Fruit fly (Drosophila melanogaster) whole organism, embryonic: ENCODE data around the gene GC.
A peak's percentile ranks its signal among the peaks of the same experiment; 100 is the strongest.

Experiments used
- Bdp1 ChIP-seq: fragments of 200-800 bp; sonication (Bioruptor generic); optimal IDR thresholded peaks from 3 replicates; lab custom pipeline; 2016; ENCODE audit warnings: missing biosample characterization, missing genetic modification characterization
- CG10959 ChIP-seq: fragments of 200-800 bp; sonication (Bioruptor generic); IDR thresholded peaks from 2 replicates; pipeline ENCODE4 v1.3.6; 2022; ENCODE audit warnings: missing biosample characterization, missing genetic modification characterization
- CG12071 ChIP-seq: fragments of 200-800 bp; sonication (Bioruptor generic); optimal IDR thresholded peaks from 3 replicates; lab custom pipeline; 2018; ENCODE audit warnings: missing biosample characterization, mild to moderate bottlenecking, missing genetic modification characterization
- CG12391 ChIP-seq: fragments of 200-800 bp; sonication (Bioruptor generic); optimal IDR thresholded peaks from 3 replicates; lab custom pipeline; 2018; ENCODE audit warnings: missing biosample characterization, mild to moderate bottlenecking, missing genetic modification characterization, moderate library complexity
- CG12942 ChIP-seq: fragments of 200-800 bp; sonication (Bioruptor generic); optimal IDR thresholded peaks from 3 replicates; lab custom pipeline; 2016; ENCODE audit warnings: missing biosample characterization, missing genetic modification characterization
- CG13424 ChIP-seq: fragments of 200-800 bp; sonication (Bioruptor generic); optimal IDR thresholded peaks from 2 replicates; lab custom pipeline; 2019; ENCODE audit warnings: missing biosample characterization, mild to moderate bottlenecking, missing genetic modification characterization, moderate library complexity
- CG13624 ChIP-seq: fragments of 200-800 bp; sonication (Bioruptor generic); optimal IDR thresholded peaks from 2 replicates; lab custom pipeline; 2016; ENCODE audit warnings: missing biosample characterization, missing genetic modification characterization
- CG16779 ChIP-seq: fragments of 200-800 bp; sonication (Bioruptor generic); IDR thresholded peaks from 2 replicates; pipeline ENCODE4 v1.3.6; 2022; ENCODE audit warnings: missing biosample characterization, missing genetic modification characterization
- CG17829 ChIP-seq: fragments of 200-800 bp; optimal IDR thresholded peaks from 2 replicates; lab custom pipeline; 2019; ENCODE audit warnings: missing biosample characterization, mild to moderate bottlenecking, missing genetic modification characterization, moderate library complexity
- CG2116 ChIP-seq: fragments of 200-800 bp; sonication (Bioruptor generic); optimal IDR thresholded peaks from 3 replicates; lab custom pipeline; 2018; ENCODE audit warnings: missing biosample characterization, mild to moderate bottlenecking, missing genetic modification characterization
- CG2120 ChIP-seq: fragments of 200-800 bp; sonication (Bioruptor generic); optimal IDR thresholded peaks from 3 replicates; lab custom pipeline; 2016; ENCODE audit warnings: missing biosample characterization, missing genetic modification characterization
- CG3838 ChIP-seq: fragments of 200-800 bp; sonication (Bioruptor generic); optimal IDR thresholded peaks from 3 replicates; lab custom pipeline; 2016; ENCODE audit warnings: missing biosample characterization, missing genetic modification characterization
- CG4854 ChIP-seq: fragments of 200-800 bp; sonication (Bioruptor generic); optimal IDR thresholded peaks from 2 replicates; lab custom pipeline; 2016; ENCODE audit warnings: missing biosample characterization, missing genetic modification characterization, inconsistent platforms
- CG6272 ChIP-seq: fragments of 200-800 bp; sonication (Bioruptor generic); IDR thresholded peaks from 2 replicates; pipeline ENCODE4 v1.3.6; 2022; ENCODE audit warnings: missing biosample characterization, missing genetic modification characterization
- CG6813 ChIP-seq: fragments of 200-800 bp; sonication (Bioruptor generic); optimal IDR thresholded peaks from 2 replicates; lab custom pipeline; 2017; ENCODE audit warnings: missing biosample characterization, missing genetic modification characterization, mild to moderate bottlenecking, moderate library complexity, missing genetic modification reagents
- CG7556 ChIP-seq: fragments of 200-800 bp; sonication (Bioruptor generic); optimal IDR thresholded peaks from 2 replicates; lab custom pipeline; 2017; ENCODE audit warnings: missing biosample characterization, mild to moderate bottlenecking, missing genetic modification characterization
- CG7839 ChIP-seq: fragments of 200-800 bp; sonication (Bioruptor generic); optimal IDR thresholded peaks from 3 replicates; lab custom pipeline; 2018; ENCODE audit warnings: missing biosample characterization, mild to moderate bottlenecking, missing genetic modification characterization, moderate library complexity
- CG9797 ChIP-seq: fragments of 200-800 bp; sonication (Bioruptor generic); optimal IDR thresholded peaks from 3 replicates; lab custom pipeline; 2018; ENCODE audit warnings: missing biosample characterization, mild to moderate bottlenecking, missing genetic modification characterization
- CrebB ChIP-seq: fragments of 200-800 bp; sonication (Bioruptor generic); optimal IDR thresholded peaks from 3 replicates; lab custom pipeline; 2018; ENCODE audit warnings: missing biosample characterization, mild to moderate bottlenecking, missing genetic modification characterization
- Dref ChIP-seq: fragments of 200-800 bp; sonication (Bioruptor generic); IDR thresholded peaks from 2 replicates; pipeline ENCODE4 v1.3.6; 2022; ENCODE audit warnings: missing biosample characterization, missing genetic modification characterization
- Fer1 ChIP-seq: fragments of 200-800 bp; sonication (Bioruptor generic); optimal IDR thresholded peaks from 2 replicates; lab custom pipeline; 2017; ENCODE audit warnings: missing biosample characterization, mild to moderate bottlenecking, missing genetic modification characterization
- H15 ChIP-seq: fragments of 200-800 bp; sonication (Bioruptor generic); IDR thresholded peaks from 3 replicates; pipeline ENCODE4 v1.3.6; 2022; ENCODE audit warnings: missing biosample characterization, missing genetic modification characterization
- Hr51 ChIP-seq, 2 experiments: fragments of 200-800 bp; sonication (Bioruptor generic); optimal IDR thresholded peaks; 2 replicates in 1 of 2; 3 replicates in 1 of 2; lab custom pipeline; 2016 to 2018; ENCODE audit warnings: missing biosample characterization in 2 of 2, missing genetic modification characterization in 2 of 2, mild to moderate bottlenecking in 1 of 2, moderate library complexity in 1 of 2
- Jarid2 ChIP-seq: fragments of 200-800 bp; sonication (Bioruptor generic); optimal IDR thresholded peaks from 3 replicates; lab custom pipeline; 2017; ENCODE audit warnings: mild to moderate bottlenecking, missing biosample characterization, missing genetic modification reagents, missing genetic modification characterization
- Kr ChIP-seq: fragments of 200-800 bp; sonication (Bioruptor generic); optimal IDR thresholded peaks from 2 replicates; lab custom pipeline; 2017; ENCODE audit warnings: missing biosample characterization, mild to moderate bottlenecking, missing genetic modification characterization
- MBD-R2 ChIP-seq: fragments of 200-800 bp; sonication (Bioruptor generic); IDR thresholded peaks from 2 replicates; pipeline ENCODE4 v1.3.6; 2022; ENCODE audit warnings: missing biosample characterization, missing genetic modification characterization
- MTF-1 ChIP-seq: fragments of 200-800 bp; sonication (Bioruptor generic); optimal IDR thresholded peaks from 2 replicates; lab custom pipeline; 2018; ENCODE audit warnings: missing biosample characterization, mild to moderate bottlenecking, missing genetic modification characterization, borderline replicate concordance
- Mes4 ChIP-seq: fragments of 200-800 bp; sonication (Bioruptor generic); optimal IDR thresholded peaks from 2 replicates; lab custom pipeline; 2016; ENCODE audit warnings: missing biosample characterization, missing genetic modification characterization
- NC2β ChIP-seq: fragments of 200-800 bp; sonication (Bioruptor generic); optimal IDR thresholded peaks from 2 replicates; lab custom pipeline; 2016; ENCODE audit warnings: missing biosample characterization, missing genetic modification characterization
- Trl ChIP-seq, 3 experiments: fragments of >200 bp in 2 of 3; fragments of 200-800 bp in 1 of 3; sonication (Bioruptor generic) in 1 of 3; optimal IDR thresholded peaks; 2 replicates in 1 of 3; 3 replicates in 2 of 3; lab custom pipeline; 2016 to 2017; ENCODE audit warnings: missing biosample characterization in 1 of 3, missing genetic modification characterization in 1 of 3
- Vsx1 ChIP-seq: fragments of 200-800 bp; sonication (Bioruptor generic); optimal IDR thresholded peaks from 2 replicates; lab custom pipeline; 2017; ENCODE audit warnings: missing biosample characterization, mild to moderate bottlenecking, missing genetic modification characterization, missing genetic modification reagents
- YL-1 ChIP-seq: fragments of 200-800 bp; sonication (Bioruptor generic); optimal IDR thresholded peaks from 3 replicates; lab custom pipeline; 2017; ENCODE audit warnings: missing biosample characterization, mild to moderate bottlenecking, missing genetic modification characterization
- ac ChIP-seq: fragments of 200-800 bp; sonication (Bioruptor generic); optimal IDR thresholded peaks from 3 replicates; lab custom pipeline; 2017; ENCODE audit warnings: missing biosample characterization, mild to moderate bottlenecking, missing genetic modification characterization
- bowl ChIP-seq: fragments of 200-800 bp; sonication (Bioruptor generic); IDR thresholded peaks from 2 replicates; pipeline ENCODE4 v1.3.6; 2022; ENCODE audit warnings: missing biosample characterization, missing genetic modification characterization
- bsh ChIP-seq, 2 experiments: fragments of 200-800 bp; sonication (Bioruptor generic); optimal IDR thresholded peaks; 2 replicates each; lab custom pipeline; 2017 to 2018; ENCODE audit warnings: mild to moderate bottlenecking in 2 of 2, missing biosample characterization in 2 of 2, missing genetic modification characterization in 2 of 2, moderate library complexity in 1 of 2
- btn ChIP-seq: fragments of 200-800 bp; sonication (Bioruptor generic); optimal IDR thresholded peaks from 2 replicates; lab custom pipeline; 2016; ENCODE audit warnings: missing biosample characterization, missing genetic modification characterization
- ci ChIP-seq: fragments of 200-800 bp; sonication (Bioruptor generic); IDR thresholded peaks from 3 replicates; pipeline ENCODE4 v1.3.6; 2022; ENCODE audit warnings: missing biosample characterization, missing genetic modification characterization
- croc ChIP-seq: fragments of 200-800 bp; sonication (Bioruptor generic); conservative IDR thresholded peaks from 3 replicates; pipeline ENCODE4 v1.3.6; 2022; ENCODE audit warnings: missing biosample characterization, missing genetic modification characterization
- ewg ChIP-seq: fragments of 200-800 bp; sonication (Bioruptor generic); optimal IDR thresholded peaks from 3 replicates; lab custom pipeline; 2017; ENCODE audit warnings: mild to moderate bottlenecking, missing biosample characterization, missing genetic modification reagents, missing genetic modification characterization
- gem ChIP-seq: fragments of 200-800 bp; sonication (Bioruptor generic); optimal IDR thresholded peaks from 2 replicates; lab custom pipeline; 2019; ENCODE audit warnings: missing biosample characterization, mild to moderate bottlenecking, missing genetic modification characterization, moderate library complexity
- nmo ChIP-seq: fragments of 200-800 bp; sonication (Bioruptor generic); optimal IDR thresholded peaks from 2 replicates; lab custom pipeline; 2018; ENCODE audit warnings: missing biosample characterization, mild to moderate bottlenecking, missing genetic modification characterization, moderate library complexity
- otp ChIP-seq: fragments of 200-800 bp; sonication (Bioruptor generic); IDR thresholded peaks from 3 replicates; pipeline ENCODE4, ENCODE4 v1.3.6; 2022; ENCODE audit warnings: missing biosample characterization, missing genetic modification characterization
- pb ChIP-seq: fragments of 200-800 bp; sonication (Bioruptor generic); optimal IDR thresholded peaks from 3 replicates; lab custom pipeline; 2016; ENCODE audit warnings: missing biosample characterization, missing genetic modification characterization
- peb ChIP-seq: fragments of 200-800 bp; sonication (Bioruptor generic); IDR thresholded peaks from 2 replicates; pipeline ENCODE4 v1.3.6; 2022; ENCODE audit warnings: missing biosample characterization, missing genetic modification characterization
- sens ChIP-seq: fragments of 200-800 bp; sonication (Bioruptor generic); peaks from one replicate; lab custom pipeline; 2016; ENCODE audit warnings: missing biosample characterization, missing genetic modification characterization
- slou ChIP-seq: fragments of 200-800 bp; sonication (Bioruptor generic); optimal IDR thresholded peaks from 3 replicates; lab custom pipeline; 2016; ENCODE audit warnings: missing biosample characterization, missing genetic modification characterization
- stwl ChIP-seq: fragments of 200-800 bp; sonication (Bioruptor generic); optimal IDR thresholded peaks from 3 replicates; lab custom pipeline; 2018; ENCODE audit warnings: missing biosample characterization, mild to moderate bottlenecking, missing genetic modification characterization, moderate library complexity
- sug ChIP-seq: fragments of 200-800 bp; optimal IDR thresholded peaks from 2 replicates; lab custom pipeline; 2019; ENCODE audit warnings: missing biosample characterization, mild to moderate bottlenecking, missing genetic modification characterization, moderate library complexity
- tap ChIP-seq: fragments of 200-800 bp; optimal IDR thresholded peaks from 3 replicates; lab custom pipeline; 2019; ENCODE audit warnings: missing biosample characterization, mild to moderate bottlenecking, missing genetic modification characterization, moderate library complexity
- vfl ChIP-seq: fragments of 200-800 bp; sonication (Bioruptor generic); optimal IDR thresholded peaks from 2 replicates; lab custom pipeline; 2016; ENCODE audit warnings: missing biosample characterization, missing genetic modification characterization

GC gene

DNA sequence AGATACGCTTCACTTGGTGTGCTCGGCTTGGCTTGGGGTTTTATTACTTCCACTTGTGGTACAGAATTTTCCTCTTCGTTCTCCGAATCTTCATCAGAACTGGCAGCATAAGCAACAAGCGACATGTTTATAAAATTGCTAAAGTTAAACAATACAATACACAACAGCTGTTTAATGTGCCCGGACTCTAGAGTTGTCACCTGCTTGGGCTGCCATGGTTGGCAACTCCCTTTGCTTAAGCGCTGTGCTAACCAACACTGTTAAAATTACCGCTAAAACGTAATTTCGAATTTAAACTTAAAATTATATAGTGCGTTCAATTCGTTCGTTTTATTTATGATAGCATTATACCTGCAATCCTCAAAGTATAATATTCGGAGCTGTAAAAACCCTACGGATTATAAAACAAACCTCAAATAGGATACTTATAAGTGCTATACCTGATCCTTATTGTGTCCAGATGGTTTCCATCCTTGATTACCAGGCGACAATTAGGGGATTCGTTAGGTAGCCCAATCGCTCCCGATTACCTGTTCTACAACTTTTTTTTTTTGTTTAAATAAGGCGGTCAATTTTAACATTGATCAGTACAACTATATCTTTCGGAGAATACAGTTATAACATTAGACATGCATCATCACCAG is 18.3 kb upstream of the GC start, which contains the start of the genes CG17249 and Bro (continued):
- TF ChIP-seq gem (tag; lab: Kevin White, UChicago) (no peak), pb (no peak), Kr (no peak), CG2120 (GFP tag; lab: Kevin White, UChicago) (peak; percentile 72), Mes4 (no peak), Dref (GFP tag; lab: Robert Waterston, UW) (peak; percentile 40; the same call in 1 of the 2 replicates), CG16779 (GFP tag; lab: Robert Waterston, UW) (no peak), Bdp1 (GFP tag; lab: Kevin White, UChicago) (peak; percentile 48), peb (GFP tag; lab: Robert Waterston, UW) (no peak), CG9797 (GFP tag; lab: Kevin White, UChicago) (peak; percentile 62), bowl (GFP tag; lab: Robert Waterston, UW) (no peak), CG12942 (GFP tag; lab: Kevin White, UChicago) (peak; percentile 9), ac (GFP tag; lab: Kevin White, UChicago) (no peak), Fer1 (GFP tag; lab: Kevin White, UChicago) (peak; percentile 19), Trl (optimal IDR thresholded peaks at IDR 0.05; lab: Kevin White, UChicago) (no peak), Trl (GFP tag; optimal IDR thresholded peaks at IDR 0.05; lab: Kevin White, UChicago) (no peak), H15 (GFP tag; lab: Robert Waterston, UW) (no peak), CG7556 (GFP tag; lab: Kevin White, UChicago) (no peak), CG10959 (GFP tag; lab: Robert Waterston, UW) (no peak), CG3838 (peak; percentile 53), CG12071 (GFP tag; lab: Kevin White, UChicago) (no peak), ci (GFP tag; lab: Robert Waterston, UW) (peak; percentile 23; the same call in 1 of the 3 replicates), CG7839 (tag; lab: Kevin White, UChicago) (no peak), CG6813 (no peak), otp (GFP tag; lab: Robert Waterston, UW) (no peak), MTF-1 (GFP tag; lab: Kevin White, UChicago) (no peak), CG2116 (GFP tag; lab: Kevin White, UChicago) (peak; percentile 45), CG6272 (GFP tag; lab: Robert Waterston, UW) (no peak), sens (peak; percentile 55), YL-1 (GFP tag; lab: Kevin White, UChicago) (peak; percentile 27), CG4854 (peak; percentile 94), ewg (GFP tag; lab: Kevin White, UChicago) (no peak), bsh (GFP tag; optimal IDR thresholded peaks at IDR 0.05; lab: Kevin White, UChicago) (no peak), Hr51 (GFP tag; optimal IDR thresholded peaks at IDR 0.05; lab: Kevin White, UChicago) (peak in 1 of 2 experiments; percentile 57), MBD-R2 (GFP tag; lab: Robert Waterston, UW) (peak; percentile 97), croc (GFP tag; lab: Robert Waterston, UW) (no peak), sug (tag; lab: Kevin White, UChicago) (peak; percentile 36), btn (GFP tag; lab: Kevin White, UChicago) (no peak), stwl (peak; percentile 42), vfl (GFP tag; lab: Kevin White, UChicago) (peak; percentile 53), CrebB (tag; lab: Kevin White, UChicago) (no peak), Vsx1 (GFP tag; lab: Kevin White, UChicago) (no peak), tap (no peak), CG12391 (peak; percentile 19), nmo (peak; percentile 31), Jarid2 (no peak), NC2β (peak; percentile 2), CG13424 (tag; lab: Kevin White, UChicago) (no peak), CG17829 (tag; lab: Kevin White, UChicago) (peak; percentile 3), CG13624 (GFP tag; lab: Kevin White, UChicago) (peak; percentile 97), slou (GFP tag; lab: Kevin White, UChicago) (no peak)
